Worm (Caenorhabditis elegans) whole organism, L4 larva: Measurements from ENCODE around the gene srlf-22.

ENCODE experiments used
- ceh-82 ChIP-seq: sonication (generic microtip); optimal IDR thresholded peaks from 2 replicates; lab custom pipeline; 2017; ENCODE audit warnings: missing biosample characterization, missing genetic modification characterization
- nhr-25 ChIP-seq: sonication (generic microtip); optimal IDR thresholded peaks from 2 replicates; lab custom pipeline; 2017; ENCODE audit warnings: missing genetic modification characterization, mild to moderate bottlenecking, missing compliant biosample characterization, antibody characterized with exemption, moderate library complexity, borderline replicate concordance; ENCODE audit not compliant: insufficient read depth

ce11 chrV:847521-847920, 43.4 kb upstream of the srlf-22 start, which contains the start of gene srbc-13:
- TF ChIP-seq ceh-82 (no peak), nhr-25 (tag; lab: Kevin White, UChicago) (no peak)
